Worm (Caenorhabditis elegans) whole organism, young adult: ENCODE results near the gene F47E1.2.

Experiments
- B0019.2 ChIP-seq: fragments of 200-800 bp; sonication (Bioruptor generic); conservative IDR thresholded peaks from 2 replicates; pipeline ENCODE4 v1.3.6; 2022; ENCODE audit warnings: missing genetic modification reagents, missing genetic modification characterization, missing compliant biosample characterization
- F22D6.2 ChIP-seq: sonication (generic microtip); optimal IDR thresholded peaks from 2 replicates; lab custom pipeline; 2016; ENCODE audit warnings: mild to moderate bottlenecking, missing genetic modification characterization, missing compliant biosample characterization
- F37B4.10 ChIP-seq: fragments of 200-800 bp; sonication (Bioruptor generic); IDR thresholded peaks from 2 replicates; pipeline ENCODE4 v1.3.6; 2022; ENCODE audit warnings: missing genetic modification characterization, missing compliant biosample characterization
- K12H6.12 ChIP-seq: fragments of 200-800 bp; sonication (Bioruptor generic); optimal IDR thresholded peaks from 2 replicates; lab custom pipeline; 2018; ENCODE audit warnings: mild to moderate bottlenecking, missing genetic modification characterization, missing compliant biosample characterization
- T26A5.8 ChIP-seq: sonication (generic microtip); optimal IDR thresholded peaks from 2 replicates; lab custom pipeline; 2016; ENCODE audit warnings: missing genetic modification characterization, missing compliant biosample characterization
- Y53F4B.3 ChIP-seq: fragments of 200-800 bp; sonication (Bioruptor generic); IDR thresholded peaks from 2 replicates; pipeline ENCODE4 v1.3.6; 2022; ENCODE audit warnings: missing genetic modification reagents, missing genetic modification characterization, missing compliant biosample characterization
- Y56A3A.18 ChIP-seq: fragments of 200-800 bp; sonication (Bioruptor generic); IDR thresholded peaks from 2 replicates; pipeline ENCODE4 v1.3.6; 2022; ENCODE audit warnings: missing genetic modification reagents, missing genetic modification characterization, missing compliant biosample characterization
- ZK185.1 ChIP-seq: sonication (generic microtip); optimal IDR thresholded peaks from 2 replicates; lab custom pipeline; 2016; ENCODE audit warnings: mild to moderate bottlenecking, missing genetic modification characterization, missing compliant biosample characterization; ENCODE audit not compliant: poor library complexity, severe bottlenecking
- aptf-2 ChIP-seq: fragments of 200-800 bp; sonication (Bioruptor generic); conservative IDR thresholded peaks from 2 replicates; pipeline ENCODE4 v1.3.6; 2022; ENCODE audit warnings: missing genetic modification reagents, missing genetic modification characterization, missing compliant biosample characterization
- athp-1 ChIP-seq: sonication (generic microtip); optimal IDR thresholded peaks from 2 replicates; lab custom pipeline; 2017; ENCODE audit warnings: mild to moderate bottlenecking, missing genetic modification characterization, missing compliant biosample characterization
- attf-5 ChIP-seq: fragments of 200-800 bp; sonication (Bioruptor generic); optimal IDR thresholded peaks from 2 replicates; lab custom pipeline; 2018; ENCODE audit warnings: mild to moderate bottlenecking, missing genetic modification characterization, missing compliant biosample characterization
- ceh-100 ChIP-seq: fragments of 200-800 bp; sonication (Bioruptor generic); IDR thresholded peaks from 2 replicates; pipeline ENCODE4 v1.3.6; 2022; ENCODE audit warnings: missing genetic modification reagents, missing genetic modification characterization, missing compliant biosample characterization
- ceh-27 ChIP-seq: fragments of 200-800 bp; sonication (Bioruptor generic); optimal IDR thresholded peaks from 2 replicates; lab custom pipeline; 2018; ENCODE audit warnings: mild to moderate bottlenecking, missing genetic modification characterization, moderate library complexity, missing compliant biosample characterization
- ceh-91 ChIP-seq: fragments of 200-800 bp; sonication (Bioruptor generic); IDR thresholded peaks from 2 replicates; pipeline ENCODE4 v1.3.6; 2022; ENCODE audit warnings: missing genetic modification reagents, missing genetic modification characterization, missing compliant biosample characterization
- chd-7 ChIP-seq: sonication (generic microtip); optimal IDR thresholded peaks from 2 replicates; lab custom pipeline; 2016; ENCODE audit warnings: mild to moderate bottlenecking, missing genetic modification characterization, moderate library complexity, missing compliant biosample characterization
- die-1 ChIP-seq: sonication (generic microtip); optimal IDR thresholded peaks from 2 replicates; lab custom pipeline; 2016; ENCODE audit warnings: missing genotype, mild to moderate bottlenecking, missing genetic modification characterization, missing compliant biosample characterization
- dpff-1 ChIP-seq: sonication (generic microtip); optimal IDR thresholded peaks from 2 replicates; lab custom pipeline; 2017; ENCODE audit warnings: mild to moderate bottlenecking, missing genetic modification characterization, missing compliant biosample characterization
- fkh-3 ChIP-seq: sonication (generic microtip); optimal IDR thresholded peaks from 2 replicates; lab custom pipeline; 2016; ENCODE audit warnings: mild to moderate bottlenecking, missing genetic modification characterization, missing compliant biosample characterization
- hlh-12 ChIP-seq: sonication (generic microtip); optimal IDR thresholded peaks from 2 replicates; lab custom pipeline; 2016; ENCODE audit warnings: missing genetic modification characterization, missing compliant biosample characterization
- hmg-1.2 ChIP-seq: fragments of 200-800 bp; sonication (Bioruptor generic); IDR thresholded peaks from 2 replicates; pipeline ENCODE4 v1.3.6; 2022; ENCODE audit warnings: missing genetic modification reagents, missing genetic modification characterization, missing compliant biosample characterization
- hmg-20 ChIP-seq: fragments of 200-800 bp; sonication (Bioruptor generic); IDR thresholded peaks from 2 replicates; pipeline ENCODE4 v1.3.6; 2022; ENCODE audit warnings: missing genetic modification reagents, missing genetic modification characterization, missing compliant biosample characterization
- lag-1 ChIP-seq: fragments of 200-800 bp; sonication (Bioruptor generic); IDR thresholded peaks from 2 replicates; pipeline ENCODE4 v1.3.6; 2022; ENCODE audit warnings: missing genetic modification reagents, missing genetic modification characterization, missing compliant biosample characterization
- lin-35 ChIP-seq, 3 experiments: fragments of 150-350 bp in 2 of 3; sonication (generic microtip) in 1 of 3; optimal IDR thresholded peaks; 2 replicates each; lab custom pipeline; 2014 to 2018; ENCODE audit warnings: missing biosample characterization in 3 of 3, missing genetic modification characterization in 3 of 3, missing genetic modification reagents in 3 of 3
- lin-54 ChIP-seq: fragments of 200-800 bp; sonication (Bioruptor generic); optimal IDR thresholded peaks from 2 replicates; lab custom pipeline; 2018; ENCODE audit warnings: mild to moderate bottlenecking, missing genetic modification characterization, missing compliant biosample characterization
- lir-1 ChIP-seq: fragments of 200-800 bp; sonication (Bioruptor generic); conservative IDR thresholded peaks from 2 replicates; pipeline ENCODE4 v1.3.6; 2022; ENCODE audit warnings: missing genetic modification reagents, missing genetic modification characterization, missing compliant biosample characterization
- lsy-27 ChIP-seq: sonication (generic microtip); optimal IDR thresholded peaks from 2 replicates; lab custom pipeline; 2017; ENCODE audit warnings: missing genetic modification characterization, mild to moderate bottlenecking, missing compliant biosample characterization, antibody characterized with exemption, missing genotype, borderline replicate concordance; ENCODE audit not compliant: insufficient read depth
- madf-10 ChIP-seq: sonication (generic microtip); optimal IDR thresholded peaks from 2 replicates; lab custom pipeline; 2016; ENCODE audit warnings: mild to moderate bottlenecking, missing genetic modification characterization, missing compliant biosample characterization
- madf-8 ChIP-seq: fragments of 200-800 bp; sonication (Bioruptor generic); conservative IDR thresholded peaks from 2 replicates; pipeline ENCODE4 v1.3.6; 2022; ENCODE audit warnings: missing genetic modification reagents, missing genetic modification characterization, missing compliant biosample characterization
- mcd-1 ChIP-seq: fragments of 200-800 bp; sonication (Bioruptor generic); IDR thresholded peaks from 2 replicates; pipeline ENCODE4 v1.3.6; 2022; ENCODE audit warnings: missing genetic modification reagents, missing genetic modification characterization, missing compliant biosample characterization
- mes-4 ChIP-seq: sonication (generic microtip); optimal IDR thresholded peaks from 2 replicates; lab custom pipeline; 2016; ENCODE audit warnings: missing genotype, missing genetic modification characterization, missing compliant biosample characterization
- nfyb-1 ChIP-seq: fragments of 200-800 bp; sonication (Bioruptor generic); IDR thresholded peaks from 2 replicates; pipeline ENCODE4 v1.3.6; 2022; ENCODE audit warnings: missing genetic modification reagents, missing genetic modification characterization, missing compliant biosample characterization
- nhr-179 ChIP-seq: sonication (generic microtip); optimal IDR thresholded peaks from 2 replicates; lab custom pipeline; 2016; ENCODE audit warnings: mild to moderate bottlenecking, missing genetic modification characterization, missing compliant biosample characterization
- nhr-27 ChIP-seq: fragments of 200-800 bp; sonication (Bioruptor generic); optimal IDR thresholded peaks from 2 replicates; lab custom pipeline; 2018; ENCODE audit warnings: mild to moderate bottlenecking, missing genetic modification characterization, moderate library complexity, missing compliant biosample characterization
- pha-4 ChIP-seq: fragments of 150-350 bp; sonication (generic microtip); optimal IDR thresholded peaks from 2 replicates; lab custom pipeline; 2014; ENCODE audit warnings: missing biosample characterization, missing genetic modification reagents, missing genetic modification characterization
- rcor-1 ChIP-seq: fragments of 200-800 bp; sonication (Bioruptor generic); IDR thresholded peaks from 2 replicates; pipeline ENCODE4 v1.3.6; 2022; ENCODE audit warnings: missing genetic modification reagents, missing genetic modification characterization, missing compliant biosample characterization
- repo-1 ChIP-seq: sonication (generic microtip); optimal IDR thresholded peaks from 2 replicates; lab custom pipeline; 2017; ENCODE audit warnings: mild to moderate bottlenecking, missing genetic modification characterization, missing compliant biosample characterization
- rpc-1 ChIP-seq, 2 experiments: fragments of 150-350 bp in 1 of 2; sonication (generic microtip) in 1 of 2; optimal IDR thresholded peaks; 2 replicates each; lab custom pipeline; 2014 to 2018; ENCODE audit warnings: missing biosample characterization in 1 of 2, missing genetic modification characterization in 1 of 2, missing genetic modification reagents in 1 of 2, missing genotype in 1 of 2
- snpc-1.1 ChIP-seq: sonication (generic microtip); optimal IDR thresholded peaks from 2 replicates; lab custom pipeline; 2017; ENCODE audit warnings: missing genetic modification characterization, mild to moderate bottlenecking, missing compliant biosample characterization, antibody characterized with exemption, moderate library complexity, missing genotype, missing genetic modification reagents; ENCODE audit not compliant: insufficient read depth
- snpc-4 ChIP-seq, 5 experiments: fragments of 150-350 bp in 1 of 5; sonication (generic microtip) in 4 of 5; optimal IDR thresholded peaks; 2 replicates each; lab custom pipeline; 2014 to 2018; ENCODE audit warnings: missing genetic modification characterization in 5 of 5, missing biosample characterization in 3 of 5, antibody characterized with exemption in 2 of 5, mild to moderate bottlenecking in 2 of 5, missing compliant biosample characterization in 2 of 5, missing genotype in 2 of 5, moderate library complexity in 2 of 5, missing genetic modification reagents in 1 of 5
- unc-130 ChIP-seq: sonication (generic microtip); optimal IDR thresholded peaks from 2 replicates; lab custom pipeline; 2016; ENCODE audit warnings: missing genetic modification reagents, missing genetic modification characterization, missing compliant biosample characterization
- unc-62 ChIP-seq: fragments of 150-350 bp; optimal IDR thresholded peaks from 2 replicates; lab custom pipeline; 2014; ENCODE audit warnings: missing biosample characterization, missing genetic modification reagents, missing genetic modification characterization
- xnd-1 ChIP-seq: sonication (generic microtip); optimal IDR thresholded peaks from 2 replicates; lab custom pipeline; 2016; ENCODE audit warnings: missing genotype, missing genetic modification reagents, missing genetic modification characterization, missing compliant biosample characterization
- zfh-2 ChIP-seq: fragments of 200-800 bp; sonication (Bioruptor generic); conservative IDR thresholded peaks from 2 replicates; pipeline ENCODE4 v1.3.6; 2022; ENCODE audit warnings: missing genetic modification reagents, missing genetic modification characterization, missing compliant biosample characterization
- ztf-25 ChIP-seq: fragments of 200-800 bp; sonication (Bioruptor generic); IDR thresholded peaks from 2 replicates; pipeline ENCODE4 v1.3.6; 2022; ENCODE audit warnings: missing genetic modification reagents, missing genetic modification characterization, missing compliant biosample characterization
- ztf-28 ChIP-seq: fragments of 200-800 bp; sonication (Bioruptor generic); IDR thresholded peaks from 2 replicates; pipeline ENCODE4 v1.3.6; 2022; ENCODE audit warnings: missing genetic modification reagents, missing genetic modification characterization, missing compliant biosample characterization

The F47E1.2 gene

ce11 chrX:9091380-9091779 is 33.9 kb downstream of the F47E1.2 start (continued):
- TF ChIP-seq lin-35 (GFP tag; optimal IDR thresholded peaks at IDR 0.05; lab: Kevin White, UChicago) (peak in 1 of 3 experiments; percentile 68), F37B4.10 (GFP tag; lab: Robert Waterston, UW) (no peak), rcor-1 (GFP tag; lab: Robert Waterston, UW) (peak; percentile 75), lin-54 (GFP tag; lab: Kevin White, UChicago) (peak; percentile 46), madf-8 (GFP tag; lab: Robert Waterston, UW) (no peak), athp-1 (tag; lab: Kevin White, UChicago) (peak; percentile 69), ceh-91 (GFP tag; lab: Robert Waterston, UW) (no peak), mcd-1 (GFP tag; lab: Robert Waterston, UW) (peak; percentile 61), ztf-28 (GFP tag; lab: Robert Waterston, UW) (peak; percentile 33; the same call in 1 of the 2 replicates), aptf-2 (GFP tag; lab: Robert Waterston, UW) (no peak), hmg-20 (GFP tag; lab: Robert Waterston, UW) (no peak), nhr-27 (peak; percentile 13), F22D6.2 (peak; percentile 10), ceh-27 (GFP tag; lab: Kevin White, UChicago) (peak; percentile 66), ztf-25 (peak; percentile 49; the same call in 1 of the 2 replicates), nfyb-1 (GFP tag; lab: Robert Waterston, UW) (peak; percentile 91), madf-10 (tag; lab: Kevin White, UChicago) (peak; percentile 83), dpff-1 (tag; lab: Kevin White, UChicago) (peak; percentile 60), repo-1 (tag; lab: Kevin White, UChicago) (peak; percentile 59), Y53F4B.3 (GFP tag; lab: Robert Waterston, UW) (no peak), fkh-3 (tag; lab: Kevin White, UChicago) (peak; percentile 25), snpc-4 (GFP tag; optimal IDR thresholded peaks at IDR 0.05; lab: Kevin White, UChicago) (peak; percentile 32), snpc-4 (tag; optimal IDR thresholded peaks at IDR 0.05; lab: Kevin White, UChicago) (peak in 3 of 4 experiments; percentile 33 to 77 (median 46)), unc-62 (no peak), rpc-1 (optimal IDR thresholded peaks at IDR 0.05; lab: Kevin White, UChicago) (peak; percentile 98), rpc-1 (tag; optimal IDR thresholded peaks at IDR 0.05; lab: Kevin White, UChicago) (peak; percentile 94), hlh-12 (tag; lab: Kevin White, UChicago) (peak; percentile 16), snpc-1.1 (tag; lab: Kevin White, UChicago) (peak; percentile 16), zfh-2 (no peak), K12H6.12 (tag; lab: Kevin White, UChicago) (peak; percentile 14), attf-5 (GFP tag; lab: Kevin White, UChicago) (peak; percentile 42), ceh-100 (GFP tag; lab: Robert Waterston, UW) (peak; percentile 39; the same call in 1 of the 2 replicates), chd-7 (tag; lab: Kevin White, UChicago) (peak; percentile 55), B0019.2 (GFP tag; lab: Robert Waterston, UW) (0 out of 2 replicates have a peak, but pooled peaks have one; percentile 19), ZK185.1 (tag; lab: Kevin White, UChicago) (peak; percentile 35), unc-130 (no peak), lir-1 (GFP tag; lab: Robert Waterston, UW) (0 out of 2 replicates have a peak, but pooled peaks have one; percentile 8)

ce11 chrX:9091873-9092272 is 34.4 kb downstream of the F47E1.2 start:
- TF ChIP-seq fkh-3 (tag; lab: Kevin White, UChicago) (no peak), madf-8 (GFP tag; lab: Robert Waterston, UW) (no peak), die-1 (no peak), mes-4 (no peak), lag-1 (GFP tag; lab: Robert Waterston, UW) (no peak), xnd-1 (tag; lab: Kevin White, UChicago) (no peak), hmg-1.2 (GFP tag; lab: Robert Waterston, UW) (no peak), Y56A3A.18 (no peak), pha-4 (no peak), lsy-27 (tag; lab: Kevin White, UChicago) (no peak), T26A5.8 (tag; lab: Kevin White, UChicago) (no peak), nhr-179 (tag; lab: Kevin White, UChicago) (no peak), hmg-20 (GFP tag; lab: Robert Waterston, UW) (no peak)
